Fruit fly (Drosophila melanogaster) whole organism, embryonic: ENCODE data around the gene CG18586.
A peak's percentile ranks its signal among the peaks of the same experiment; 100 is the strongest.

ENCODE experiments used
- Atf-2 ChIP-seq: fragments of 200-800 bp; sonication (Bioruptor generic); optimal IDR thresholded peaks from 2 replicates; lab custom pipeline; 2016; ENCODE audit warnings: missing biosample characterization, missing genetic modification characterization
- CG10274 ChIP-seq: fragments of 200-800 bp; sonication (Bioruptor generic); optimal IDR thresholded peaks from 3 replicates; lab custom pipeline; 2017; ENCODE audit warnings: missing biosample characterization, mild to moderate bottlenecking, missing genetic modification characterization
- CG10431 ChIP-seq: fragments of 200-800 bp; sonication (Bioruptor generic); optimal IDR thresholded peaks from 3 replicates; lab custom pipeline; 2018; ENCODE audit warnings: missing biosample characterization, mild to moderate bottlenecking, missing genetic modification characterization
- CG12744 ChIP-seq: fragments of 200-800 bp; sonication (Bioruptor generic); optimal IDR thresholded peaks from 2 replicates; lab custom pipeline; 2016; ENCODE audit warnings: missing biosample characterization, missing genetic modification characterization
- CG13624 ChIP-seq: fragments of 200-800 bp; sonication (Bioruptor generic); optimal IDR thresholded peaks from 2 replicates; lab custom pipeline; 2016; ENCODE audit warnings: missing biosample characterization, missing genetic modification characterization
- CG14050 ChIP-seq: fragments of 200-800 bp; sonication (Bioruptor generic); IDR thresholded peaks from 3 replicates; pipeline ENCODE4 v1.3.6; 2022; ENCODE audit warnings: missing biosample characterization, missing genetic modification characterization
- CG15269 ChIP-seq: fragments of 200-800 bp; sonication (Bioruptor generic); optimal IDR thresholded peaks from 2 replicates; lab custom pipeline; 2018; ENCODE audit warnings: missing biosample characterization, mild to moderate bottlenecking, missing genetic modification characterization, moderate library complexity
- CG15514 ChIP-seq: fragments of 200-800 bp; sonication (Bioruptor generic); optimal IDR thresholded peaks from 3 replicates; lab custom pipeline; 2017; ENCODE audit warnings: missing biosample characterization, missing genetic modification characterization, mild to moderate bottlenecking, moderate library complexity, missing genetic modification reagents
- CG15601 ChIP-seq: fragments of 200-800 bp; sonication (Bioruptor generic); optimal IDR thresholded peaks from 3 replicates; lab custom pipeline; 2019; ENCODE audit warnings: missing biosample characterization, mild to moderate bottlenecking, missing genetic modification characterization, moderate library complexity
- CG16863 ChIP-seq: fragments of 200-800 bp; sonication (Bioruptor generic); optimal IDR thresholded peaks from 3 replicates; lab custom pipeline; 2016; ENCODE audit warnings: missing biosample characterization, missing genetic modification characterization
- CG17359 ChIP-seq: fragments of 200-800 bp; sonication (Bioruptor generic); optimal IDR thresholded peaks from 3 replicates; lab custom pipeline; 2018; ENCODE audit warnings: missing biosample characterization, mild to moderate bottlenecking, missing genetic modification characterization, moderate library complexity
- CG2116 ChIP-seq: fragments of 200-800 bp; sonication (Bioruptor generic); optimal IDR thresholded peaks from 3 replicates; lab custom pipeline; 2018; ENCODE audit warnings: missing biosample characterization, mild to moderate bottlenecking, missing genetic modification characterization
- CG2889 ChIP-seq: fragments of 200-800 bp; sonication (Bioruptor generic); IDR thresholded peaks from 3 replicates; pipeline ENCODE4 v1.3.6; 2022; ENCODE audit warnings: missing biosample characterization, missing genetic modification characterization
- CG3163 ChIP-seq: fragments of 200-800 bp; sonication (Bioruptor generic); optimal IDR thresholded peaks from 3 replicates; lab custom pipeline; 2016; ENCODE audit warnings: missing biosample characterization, missing genetic modification characterization
- CG32767 ChIP-seq: fragments of 200-800 bp; sonication (Bioruptor generic); IDR thresholded peaks from 2 replicates; pipeline ENCODE4 v1.3.6; 2022; ENCODE audit warnings: missing biosample characterization, missing genetic modification characterization
- CG4282 ChIP-seq: fragments of 200-800 bp; sonication (Bioruptor generic); optimal IDR thresholded peaks from 2 replicates; lab custom pipeline; 2016; ENCODE audit warnings: missing biosample characterization, missing genetic modification characterization
- CG6765 ChIP-seq: fragments of 200-800 bp; sonication (Bioruptor generic); optimal IDR thresholded peaks from 3 replicates; lab custom pipeline; 2017; ENCODE audit warnings: missing biosample characterization, mild to moderate bottlenecking, missing genetic modification characterization
- CG7271 ChIP-seq: fragments of 200-800 bp; sonication (Bioruptor generic); optimal IDR thresholded peaks from 2 replicates; lab custom pipeline; 2018; ENCODE audit warnings: missing biosample characterization, mild to moderate bottlenecking, missing genetic modification characterization, moderate library complexity
- CG7786 ChIP-seq: fragments of 200-800 bp; sonication (Bioruptor generic); optimal IDR thresholded peaks from 2 replicates; lab custom pipeline; 2016; ENCODE audit warnings: missing biosample characterization, missing genetic modification characterization
- CG8281 ChIP-seq: fragments of 200-800 bp; sonication (Bioruptor generic); optimal IDR thresholded peaks from 2 replicates; lab custom pipeline; 2018; ENCODE audit warnings: missing biosample characterization, mild to moderate bottlenecking, missing genetic modification characterization, moderate library complexity
- Camta ChIP-seq: fragments of 200-800 bp; sonication (Bioruptor generic); optimal IDR thresholded peaks from 2 replicates; lab custom pipeline; 2016; ENCODE audit warnings: missing biosample characterization, missing genetic modification characterization
- Gsc ChIP-seq: fragments of 200-800 bp; sonication (Bioruptor generic); IDR thresholded peaks from 2 replicates; pipeline ENCODE4 v1.3.6; 2022; ENCODE audit warnings: missing biosample characterization, missing genetic modification characterization
- HmgD ChIP-seq: fragments of 200-800 bp; sonication (Bioruptor generic); optimal IDR thresholded peaks from 3 replicates; lab custom pipeline; 2016; ENCODE audit warnings: missing biosample characterization, missing genetic modification characterization
- Kr ChIP-seq: fragments of 200-800 bp; sonication (Bioruptor generic); optimal IDR thresholded peaks from 2 replicates; lab custom pipeline; 2017; ENCODE audit warnings: missing biosample characterization, mild to moderate bottlenecking, missing genetic modification characterization
- Med ChIP-seq: fragments of 200-800 bp; sonication (Bioruptor generic); peaks from one replicate; lab custom pipeline; 2016; ENCODE audit warnings: missing biosample characterization, missing genetic modification characterization, mild to moderate bottlenecking, inconsistent platforms, moderate library complexity
- Meics ChIP-seq: fragments of 200-800 bp; sonication (Bioruptor generic); optimal IDR thresholded peaks from 2 replicates; lab custom pipeline; 2017; ENCODE audit warnings: missing biosample characterization, mild to moderate bottlenecking, missing genetic modification characterization
- Mes4 ChIP-seq: fragments of 200-800 bp; sonication (Bioruptor generic); optimal IDR thresholded peaks from 2 replicates; lab custom pipeline; 2016; ENCODE audit warnings: missing biosample characterization, missing genetic modification characterization
- Optix ChIP-seq: fragments of 200-800 bp; sonication (Bioruptor generic); IDR thresholded peaks from 3 replicates; pipeline ENCODE4 v1.3.6; 2022; ENCODE audit warnings: missing biosample characterization, missing genetic modification characterization
- Rx ChIP-seq: fragments of 200-800 bp; sonication (Bioruptor generic); IDR thresholded peaks from 2 replicates; pipeline ENCODE4 v1.3.6; 2022; ENCODE audit warnings: missing biosample characterization, missing genetic modification characterization
- Stat92E ChIP-seq, 3 experiments: fragments of >200 bp in 2 of 3; fragments of 200-800 bp in 1 of 3; sonication (Bioruptor generic) in 1 of 3; optimal IDR thresholded peaks; 2 replicates each; lab custom pipeline; 2017 to 2019; ENCODE audit warnings: missing biosample characterization in 3 of 3, missing genetic modification characterization in 3 of 3, mild to moderate bottlenecking in 1 of 3, moderate library complexity in 1 of 3
- Trl ChIP-seq, 3 experiments: fragments of >200 bp in 2 of 3; fragments of 200-800 bp in 1 of 3; sonication (Bioruptor generic) in 1 of 3; optimal IDR thresholded peaks; 2 replicates in 1 of 3; 3 replicates in 2 of 3; lab custom pipeline; 2016 to 2017; ENCODE audit warnings: missing biosample characterization in 1 of 3, missing genetic modification characterization in 1 of 3
- aop ChIP-seq: fragments of 200-800 bp; sonication (Bioruptor generic); IDR thresholded peaks from 2 replicates; pipeline ENCODE4 v1.3.6; 2022; ENCODE audit warnings: missing biosample characterization, missing genetic modification characterization
- bab2 ChIP-seq: fragments of 200-800 bp; sonication (Bioruptor generic); optimal IDR thresholded peaks from 2 replicates; lab custom pipeline; 2016; ENCODE audit warnings: missing biosample characterization, missing genetic modification characterization
- ci ChIP-seq: fragments of 200-800 bp; sonication (Bioruptor generic); IDR thresholded peaks from 3 replicates; pipeline ENCODE4 v1.3.6; 2022; ENCODE audit warnings: missing biosample characterization, missing genetic modification characterization
- corto ChIP-seq: fragments of 200-800 bp; sonication (Bioruptor generic); optimal IDR thresholded peaks from 2 replicates; lab custom pipeline; 2016; ENCODE audit warnings: missing biosample characterization, mild to moderate bottlenecking, missing genetic modification characterization, moderate library complexity
- croc ChIP-seq: fragments of 200-800 bp; sonication (Bioruptor generic); conservative IDR thresholded peaks from 3 replicates; pipeline ENCODE4 v1.3.6; 2022; ENCODE audit warnings: missing biosample characterization, missing genetic modification characterization
- dm ChIP-seq: fragments of 200-800 bp; sonication (Bioruptor generic); optimal IDR thresholded peaks from 3 replicates; lab custom pipeline; 2016; ENCODE audit warnings: missing biosample characterization, missing genetic modification characterization
- ewg ChIP-seq: fragments of 200-800 bp; sonication (Bioruptor generic); optimal IDR thresholded peaks from 3 replicates; lab custom pipeline; 2017; ENCODE audit warnings: mild to moderate bottlenecking, missing biosample characterization, missing genetic modification reagents, missing genetic modification characterization
- ftz-f1 ChIP-seq: fragments of 200-800 bp; sonication (Bioruptor generic); optimal IDR thresholded peaks from 2 replicates; lab custom pipeline; 2016; ENCODE audit warnings: missing biosample characterization, missing genetic modification characterization
- grau ChIP-seq: fragments of 200-800 bp; optimal IDR thresholded peaks from 3 replicates; lab custom pipeline; 2019; ENCODE audit warnings: missing biosample characterization, mild to moderate bottlenecking, missing genetic modification characterization, moderate library complexity
- gro ChIP-seq: fragments of 200-800 bp; sonication (Bioruptor generic); optimal IDR thresholded peaks from 2 replicates; lab custom pipeline; 2016; ENCODE audit warnings: missing biosample characterization, missing genetic modification characterization
- gsb-n ChIP-seq: fragments of 200-800 bp; sonication (Bioruptor generic); optimal IDR thresholded peaks from 3 replicates; lab custom pipeline; 2018; ENCODE audit warnings: missing biosample characterization, mild to moderate bottlenecking, missing genetic modification characterization
- insv ChIP-seq, 2 experiments: fragments of 200-800 bp; sonication (Bioruptor generic); optimal IDR thresholded peaks; 3 replicates each; lab custom pipeline; 2016 to 2018; ENCODE audit warnings: missing biosample characterization in 2 of 2, missing genetic modification characterization in 2 of 2
- kah ChIP-seq: fragments of 200-800 bp; sonication (Bioruptor generic); optimal IDR thresholded peaks from 2 replicates; lab custom pipeline; 2018; ENCODE audit warnings: missing biosample characterization, mild to moderate bottlenecking, missing genetic modification characterization
- kay ChIP-seq: fragments of 200-800 bp; sonication (Bioruptor generic); optimal IDR thresholded peaks from 2 replicates; lab custom pipeline; 2016; ENCODE audit warnings: missing biosample characterization, missing genetic modification characterization
- nerfin-2 ChIP-seq: fragments of 200-800 bp; sonication (Bioruptor generic); IDR thresholded peaks from 2 replicates; pipeline ENCODE4 v1.3.6; 2022; ENCODE audit warnings: missing biosample characterization, missing genetic modification characterization; ENCODE audit not compliant: partially characterized antibody
- otp ChIP-seq: fragments of 200-800 bp; sonication (Bioruptor generic); IDR thresholded peaks from 3 replicates; pipeline ENCODE4, ENCODE4 v1.3.6; 2022; ENCODE audit warnings: missing biosample characterization, missing genetic modification characterization
- ranshi ChIP-seq: fragments of 200-800 bp; sonication (Bioruptor generic); IDR thresholded peaks from 2 replicates; pipeline ENCODE4 v1.3.6; 2022; ENCODE audit warnings: missing biosample characterization, missing genetic modification characterization
- sim ChIP-seq: fragments of 200-800 bp; sonication (Bioruptor generic); IDR thresholded peaks from 2 replicates; pipeline ENCODE4 v1.3.6; 2022; ENCODE audit warnings: missing biosample characterization, missing genetic modification characterization
- stc ChIP-seq: fragments of 200-800 bp; sonication (Bioruptor generic); IDR thresholded peaks from 2 replicates; pipeline ENCODE4 v1.3.6; 2022; ENCODE audit warnings: missing biosample characterization, missing genetic modification characterization
- trem ChIP-seq: fragments of 200-800 bp; optimal IDR thresholded peaks from 3 replicates; lab custom pipeline; 2019; ENCODE audit warnings: missing biosample characterization, mild to moderate bottlenecking, missing genetic modification characterization, moderate library complexity
- twi ChIP-seq: fragments of 200-800 bp; optimal IDR thresholded peaks from 2 replicates; lab custom pipeline; 2019; ENCODE audit warnings: missing biosample characterization, mild to moderate bottlenecking, missing genetic modification characterization, moderate library complexity

CG18586 gene

DNA sequence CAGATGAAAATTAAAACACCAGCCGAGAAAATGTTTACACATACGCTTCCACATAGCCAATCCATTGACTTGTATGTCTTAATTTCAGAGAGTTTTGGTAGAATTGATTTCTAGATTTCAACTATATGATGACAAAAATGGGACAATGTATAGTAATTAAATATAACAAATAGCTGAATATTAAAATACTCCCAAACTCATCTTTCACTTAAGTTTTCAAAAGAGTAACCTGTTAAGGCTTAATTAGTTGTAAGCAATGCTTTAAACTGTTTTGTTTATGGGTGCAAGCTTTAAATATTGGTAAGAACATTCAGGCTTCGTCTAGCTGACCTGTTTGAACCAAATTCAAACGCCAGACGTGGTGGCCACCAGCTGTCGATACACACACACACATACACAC lies 44.4 kb upstream of the CG18586 start (continued):
- TF ChIP-seq CG7786 (no peak), ewg (peak; percentile 2), Stat92E (GFP tag; optimal IDR thresholded peaks at IDR 0.05; lab: Kevin White, UChicago) (no peak), aop (GFP tag; lab: Robert Waterston, UW) (no peak), Gsc (GFP tag; lab: Robert Waterston, UW) (no peak), CG16863 (GFP tag; lab: Kevin White, UChicago) (no peak), stc (GFP tag; lab: Robert Waterston, UW) (no peak), CG7271 (tag; lab: Kevin White, UChicago) (no peak), otp (GFP tag; lab: Robert Waterston, UW) (no peak), CG10431 (no peak), ftz-f1 (GFP tag; lab: Kevin White, UChicago) (no peak), CG15514 (no peak), nerfin-2 (GFP tag; lab: Robert Waterston, UW) (no peak), Med (no peak), CG12744 (GFP tag; lab: Kevin White, UChicago) (no peak), CG8281 (tag; lab: Kevin White, UChicago) (no peak), Rx (no peak), dm (no peak), Meics (GFP tag; lab: Kevin White, UChicago) (peak; percentile 29), croc (GFP tag; lab: Robert Waterston, UW) (no peak), bab2 (GFP tag; lab: Kevin White, UChicago) (no peak), gsb-n (tag; lab: Kevin White, UChicago) (peak; percentile 2), CG17359 (tag; lab: Kevin White, UChicago) (no peak), trem (tag; lab: Kevin White, UChicago) (peak; percentile 10), ranshi (GFP tag; lab: Robert Waterston, UW) (0 out of 2 replicates have a peak, but pooled peaks have one; percentile 33), CG2116 (no peak), Optix (GFP tag; lab: Robert Waterston, UW) (no peak), CG32767 (no peak), sim (GFP tag; lab: Robert Waterston, UW) (no peak), CG2889 (GFP tag; lab: Robert Waterston, UW) (no peak), CG13624 (GFP tag; lab: Kevin White, UChicago) (no peak), insv (GFP tag; optimal IDR thresholded peaks at IDR 0.05; lab: Kevin White, UChicago) (no peak), Mes4 (GFP tag; lab: Kevin White, UChicago) (no peak), twi (tag; lab: Kevin White, UChicago) (no peak), grau (tag; lab: Kevin White, UChicago) (peak; percentile 64), ci (GFP tag; lab: Robert Waterston, UW) (no peak), CG10274 (GFP tag; lab: Kevin White, UChicago) (no peak), HmgD (GFP tag; lab: Kevin White, UChicago) (no peak), gro (no peak), corto (GFP tag; lab: Kevin White, UChicago) (no peak), CG14050 (GFP tag; lab: Robert Waterston, UW) (no peak), CG15269 (tag; lab: Kevin White, UChicago) (peak; percentile 40), CG6765 (no peak), Kr (GFP tag; lab: Kevin White, UChicago) (no peak), CG4282 (GFP tag; lab: Kevin White, UChicago) (no peak), kay (no peak), Trl (optimal IDR thresholded peaks at IDR 0.05; lab: Kevin White, UChicago) (no peak), Trl (GFP tag; optimal IDR thresholded peaks at IDR 0.05; lab: Kevin White, UChicago) (no peak), CG15601 (no peak), kah (GFP tag; lab: Kevin White, UChicago) (no peak), CG3163 (GFP tag; lab: Kevin White, UChicago) (no peak), Camta (GFP tag; lab: Kevin White, UChicago) (no peak), Atf-2 (GFP tag; lab: Kevin White, UChicago) (no peak)
